Worm (Caenorhabditis elegans) whole organism, L3 larva: ENCODE results near the gene srh-170.

Source experiments
- ZK546.5 ChIP-seq: sonication (generic microtip); optimal IDR thresholded peaks from 2 replicates; lab custom pipeline; 2017; ENCODE audit warnings: missing biosample characterization, missing genetic modification characterization
- aly-2 ChIP-seq: fragments of 150-350 bp; optimal IDR thresholded peaks from 2 replicates; lab custom pipeline; 2014; ENCODE audit warnings: missing biosample characterization, missing genetic modification characterization
- ceh-16 ChIP-seq: sonication (generic microtip); optimal IDR thresholded peaks from 2 replicates; lab custom pipeline; 2017; ENCODE audit warnings: missing biosample characterization, missing genetic modification characterization
- ceh-28 ChIP-seq: fragments of 150-350 bp; optimal IDR thresholded peaks from 2 replicates; lab custom pipeline; 2014; ENCODE audit warnings: missing biosample characterization, missing genetic modification reagents, missing genetic modification characterization
- ceh-82 ChIP-seq: fragments of 150-350 bp; optimal IDR thresholded peaks from 2 replicates; lab custom pipeline; 2014; ENCODE audit warnings: missing biosample characterization, missing genetic modification characterization
- ceh-9 ChIP-seq: sonication (generic microtip); optimal IDR thresholded peaks from 2 replicates; lab custom pipeline; 2018; ENCODE audit warnings: missing biosample characterization, missing genetic modification characterization
- daf-12 ChIP-seq: fragments of 150-350 bp; optimal IDR thresholded peaks from 2 replicates; lab custom pipeline; 2014; ENCODE audit warnings: missing biosample characterization, missing genetic modification reagents, missing genetic modification characterization
- egl-27 ChIP-seq: sonication (generic microtip); optimal IDR thresholded peaks from 4 replicates; lab custom pipeline; 2017; ENCODE audit warnings: missing biosample characterization, missing genetic modification reagents, missing genetic modification characterization
- egl-5 ChIP-seq: fragments of 150-350 bp; optimal IDR thresholded peaks from 2 replicates; lab custom pipeline; 2017; ENCODE audit warnings: missing biosample characterization, missing genetic modification reagents, missing genetic modification characterization, inconsistent platforms
- elt-1 ChIP-seq: fragments of 150-350 bp; optimal IDR thresholded peaks from 2 replicates; lab custom pipeline; 2014; ENCODE audit warnings: missing biosample characterization, missing genetic modification characterization
- elt-2 ChIP-seq: sonication (generic microtip); optimal IDR thresholded peaks from 2 replicates; lab custom pipeline; 2016; ENCODE audit warnings: missing genetic modification reagents, mild to moderate bottlenecking, missing genetic modification characterization, missing compliant biosample characterization
- eor-1 ChIP-seq, 2 experiments: fragments of 150-350 bp; optimal IDR thresholded peaks; 2 replicates each; lab custom pipeline; 2014 to 2018; ENCODE audit warnings: missing biosample characterization in 2 of 2, missing genetic modification characterization in 2 of 2
- fkh-2 ChIP-seq: fragments of 150-350 bp; optimal IDR thresholded peaks from 2 replicates; lab custom pipeline; 2014; ENCODE audit warnings: missing biosample characterization, missing genetic modification reagents, missing genetic modification characterization
- lin-15B ChIP-seq: fragments of 150-350 bp; optimal IDR thresholded peaks from 2 replicates; lab custom pipeline; 2014; ENCODE audit warnings: missing biosample characterization, missing genetic modification characterization
- lin-39 ChIP-seq: fragments of 150-350 bp; optimal IDR thresholded peaks from 2 replicates; lab custom pipeline; 2018; ENCODE audit warnings: missing biosample characterization, missing genetic modification reagents, missing genetic modification characterization
- lsy-12 ChIP-seq: sonication (generic microtip); optimal IDR thresholded peaks from 2 replicates; lab custom pipeline; 2016; ENCODE audit warnings: mild to moderate bottlenecking, missing genetic modification characterization, missing compliant biosample characterization
- mdl-1 ChIP-seq: fragments of 150-350 bp; optimal IDR thresholded peaks from 2 replicates; lab custom pipeline; 2014; ENCODE audit warnings: missing biosample characterization, missing genetic modification characterization
- mml-1 ChIP-seq: fragments of 150-350 bp; sonication (generic microtip); optimal IDR thresholded peaks from 3 replicates; lab custom pipeline; 2014; ENCODE audit warnings: missing biosample characterization, missing genetic modification characterization
- nfya-1 ChIP-seq: sonication (generic microtip); optimal IDR thresholded peaks from 2 replicates; lab custom pipeline; 2017; ENCODE audit warnings: missing genetic modification characterization, mild to moderate bottlenecking, missing compliant biosample characterization, antibody characterized with exemption, moderate library complexity; ENCODE audit not compliant: insufficient read depth
- nhr-11 ChIP-seq: fragments of 150-350 bp; optimal IDR thresholded peaks from 2 replicates; lab custom pipeline; 2014; ENCODE audit warnings: missing biosample characterization, missing genetic modification characterization
- nhr-12 ChIP-seq: fragments of 150-350 bp; optimal IDR thresholded peaks from 2 replicates; lab custom pipeline; 2014; ENCODE audit warnings: missing biosample characterization, missing genetic modification characterization
- nhr-23 ChIP-seq: fragments of 150-350 bp; optimal IDR thresholded peaks from 2 replicates; lab custom pipeline; 2014; ENCODE audit warnings: missing biosample characterization, missing genetic modification reagents, missing genetic modification characterization
- nhr-237 ChIP-seq: fragments of 150-350 bp; optimal IDR thresholded peaks from 2 replicates; lab custom pipeline; 2014; ENCODE audit warnings: missing biosample characterization, missing genetic modification characterization
- nhr-25 ChIP-seq: sonication (generic microtip); optimal IDR thresholded peaks from 2 replicates; lab custom pipeline; 2017; ENCODE audit warnings: missing biosample characterization, missing genetic modification characterization
- nhr-28 ChIP-seq: fragments of 150-350 bp; optimal IDR thresholded peaks from 2 replicates; lab custom pipeline; 2014; ENCODE audit warnings: missing biosample characterization, missing genetic modification characterization
- nhr-43 ChIP-seq: sonication (generic microtip); optimal IDR thresholded peaks from 2 replicates; lab custom pipeline; 2016; ENCODE audit warnings: mild to moderate bottlenecking, missing genetic modification characterization, missing compliant biosample characterization; ENCODE audit not compliant: poor library complexity, severe bottlenecking
- nhr-67 ChIP-seq: fragments of 150-350 bp; optimal IDR thresholded peaks from 2 replicates; lab custom pipeline; 2014; ENCODE audit warnings: missing biosample characterization, missing genetic modification characterization
- nhr-76 ChIP-seq: fragments of 150-350 bp; sonication (generic microtip); optimal IDR thresholded peaks from 5 replicates; lab custom pipeline; 2014; ENCODE audit warnings: missing biosample characterization, missing genetic modification characterization
- nhr-77 ChIP-seq: fragments of 150-350 bp; optimal IDR thresholded peaks from 2 replicates; lab custom pipeline; 2014; ENCODE audit warnings: missing biosample characterization, missing genetic modification characterization
- pha-4 ChIP-seq: fragments of 150-350 bp; optimal IDR thresholded peaks from 2 replicates; lab custom pipeline; 2014; ENCODE audit warnings: missing biosample characterization, missing genetic modification reagents, missing genetic modification characterization
- pqm-1 ChIP-seq: fragments of 150-350 bp; optimal IDR thresholded peaks from 2 replicates; lab custom pipeline; 2017; ENCODE audit warnings: missing biosample characterization, missing genetic modification characterization, inconsistent platforms
- sea-2 ChIP-seq: fragments of 150-350 bp; sonication (generic microtip); optimal IDR thresholded peaks from 4 replicates; lab custom pipeline; 2014; ENCODE audit warnings: missing biosample characterization, missing genetic modification reagents, missing genetic modification characterization
- skn-1 ChIP-seq: fragments of 150-350 bp; optimal IDR thresholded peaks from 2 replicates; lab custom pipeline; 2014; ENCODE audit warnings: missing biosample characterization, missing genetic modification characterization
- snpc-4 ChIP-seq: fragments of 150-350 bp; optimal IDR thresholded peaks from 2 replicates; lab custom pipeline; 2014; ENCODE audit warnings: missing biosample characterization, missing genetic modification characterization
- tbx-2 ChIP-seq: sonication (generic microtip); optimal IDR thresholded peaks from 2 replicates; lab custom pipeline; 2016; ENCODE audit warnings: mild to moderate bottlenecking, missing genetic modification characterization, missing compliant biosample characterization
- unc-39 ChIP-seq: sonication (generic microtip); optimal IDR thresholded peaks from 4 replicates; lab custom pipeline; 2017; ENCODE audit warnings: missing biosample characterization, missing genetic modification characterization
- zag-1 ChIP-seq: fragments of 150-350 bp; optimal IDR thresholded peaks from 2 replicates; lab custom pipeline; 2014; ENCODE audit warnings: missing biosample characterization, missing genetic modification characterization
- ztf-4 ChIP-seq: fragments of 150-350 bp; optimal IDR thresholded peaks from 2 replicates; lab custom pipeline; 2014; ENCODE audit warnings: missing biosample characterization, missing genetic modification characterization

The srh-170 gene

DNA sequence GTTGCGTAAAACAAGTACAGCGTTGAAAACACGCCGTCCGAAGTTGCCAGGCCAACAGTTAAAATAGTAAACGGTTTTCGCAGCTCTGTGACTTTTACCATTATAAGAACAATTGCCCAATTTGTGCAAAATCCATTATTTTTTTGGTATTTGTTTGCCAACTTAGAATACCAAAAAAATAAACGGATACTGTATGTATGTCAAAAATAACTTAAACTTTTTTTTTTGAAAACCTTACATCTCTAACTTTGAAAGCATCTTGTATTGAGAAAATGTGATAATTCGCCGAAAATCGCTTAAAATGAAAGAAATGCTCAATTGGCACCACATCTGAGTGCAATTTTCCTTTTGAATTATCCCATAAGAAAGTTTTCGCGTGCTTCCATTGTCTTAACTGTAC is 10.1 kb upstream of the srh-170 start, which contains the start of gene fbxa-199:
Gene fbxa-199, minus strand, starts transcription at position 101 of the 400 bp plus-strand sequence.
- TF ChIP-seq nhr-67 = no peak
- no peak for TF ChIP-seq ZK546.5 (tag; lab: Kevin White, UChicago)
- TF ChIP-seq mml-1 (tag; lab: Kevin White, UChicago) = no peak
- no peak for TF ChIP-seq nhr-11 (tag; lab: Kevin White, UChicago)
- no peak for TF ChIP-seq daf-12 (tag; lab: Kevin White, UChicago)
- TF ChIP-seq ceh-16 (tag; lab: Kevin White, UChicago) = no peak
- no peak for TF ChIP-seq nhr-77 (tag; lab: Kevin White, UChicago)
- no peak for TF ChIP-seq tbx-2
- TF ChIP-seq ceh-9 (tag; lab: Kevin White, UChicago) = no peak
- TF ChIP-seq nhr-43 (tag; lab: Kevin White, UChicago) = no peak
- TF ChIP-seq egl-27 (tag; lab: Kevin White, UChicago) = no peak
- no peak for TF ChIP-seq nhr-12
- TF ChIP-seq fkh-2 (tag; lab: Kevin White, UChicago) = no peak
- no peak for TF ChIP-seq mdl-1
- TF ChIP-seq elt-1 (tag; lab: Kevin White, UChicago) = no peak
- TF ChIP-seq aly-2 (tag; lab: Kevin White, UChicago) = no peak
- TF ChIP-seq nhr-28 (tag; lab: Kevin White, UChicago) = no peak

DNA sequence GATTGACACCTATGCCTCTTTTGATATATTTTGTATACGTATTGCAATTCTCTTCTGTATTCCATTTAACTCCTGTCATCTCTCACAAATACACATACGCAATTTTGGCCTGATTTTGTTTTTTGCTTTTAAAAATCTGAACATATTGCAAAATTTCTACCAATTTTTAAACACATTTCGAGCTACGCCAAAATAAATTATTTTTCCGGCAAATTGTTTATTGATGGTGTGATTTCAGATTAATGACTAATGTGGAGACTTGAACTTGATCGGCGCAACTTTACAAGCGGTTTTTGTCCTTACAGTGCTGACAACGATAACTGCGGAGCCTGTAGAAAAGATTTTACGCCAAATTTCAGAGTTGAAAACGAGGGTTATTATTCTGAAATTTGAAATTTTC is 8.5 kb upstream of the srh-170 start:
- TF ChIP-seq nhr-76 (tag; lab: Kevin White, UChicago) = no peak
- TF ChIP-seq nhr-67 = no peak
- TF ChIP-seq egl-27 (tag; lab: Kevin White, UChicago) = no peak
- TF ChIP-seq skn-1 (tag; lab: Kevin White, UChicago) = no peak
- TF ChIP-seq nhr-25 (tag; lab: Kevin White, UChicago) = no peak
- no peak for TF ChIP-seq ceh-28 (tag; lab: Kevin White, UChicago)
- TF ChIP-seq eor-1 (tag; optimal IDR thresholded peaks at IDR 0.05; lab: Kevin White, UChicago) = no peak
- no peak for TF ChIP-seq nhr-12
- TF ChIP-seq pha-4 (tag; lab: Kevin White, UChicago) = no peak
- TF ChIP-seq egl-5 (tag; lab: Kevin White, UChicago) = no peak
- no peak for TF ChIP-seq nfya-1 (tag; lab: Kevin White, UChicago)
- no peak for TF ChIP-seq mdl-1
- no peak for TF ChIP-seq elt-1 (tag; lab: Kevin White, UChicago)
- no peak for TF ChIP-seq elt-2 (tag; lab: Kevin White, UChicago)
- TF ChIP-seq nhr-237 = no peak
- no peak for TF ChIP-seq sea-2 (GFP tag; lab: Kevin White, UChicago)
- TF ChIP-seq unc-39 = no peak
- no peak for TF ChIP-seq nhr-43 (tag; lab: Kevin White, UChicago)
- TF ChIP-seq ztf-4 (tag; lab: Kevin White, UChicago) = no peak
- TF ChIP-seq daf-12 (tag; lab: Kevin White, UChicago) = no peak

DNA sequence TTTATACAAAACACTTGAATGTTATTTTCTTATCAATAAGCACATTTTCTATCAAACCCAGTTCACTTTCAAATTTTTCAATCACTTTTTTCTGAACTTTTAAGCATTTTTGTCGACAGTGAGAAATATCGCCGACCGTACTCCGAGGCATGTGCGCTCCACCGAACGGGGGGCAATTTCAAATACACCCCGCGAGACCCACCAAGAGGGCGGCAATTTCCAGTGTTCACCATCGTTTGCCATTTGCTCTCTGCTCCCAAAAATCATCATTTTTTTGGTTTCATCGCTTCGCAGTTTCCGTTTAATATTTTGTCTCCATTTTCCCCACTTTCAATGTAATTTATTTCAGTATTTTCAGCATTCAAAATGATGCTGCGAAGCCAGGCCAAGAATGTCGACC is 6.7 kb upstream of the srh-170 start, which contains the start of gene cyb-3:
Gene cyb-3, plus strand, starts transcription at position 350 of the 400 bp plus-strand sequence.
- TF ChIP-seq zag-1 (tag; lab: Kevin White, UChicago) (no peak), sea-2 (GFP tag; lab: Kevin White, UChicago) (no peak), elt-1 (tag; lab: Kevin White, UChicago) (no peak), pqm-1 (tag; lab: Kevin White, UChicago) (no peak), mml-1 (tag; lab: Kevin White, UChicago) (no peak), nhr-23 (no peak), elt-2 (tag; lab: Kevin White, UChicago) (no peak), nhr-28 (tag; lab: Kevin White, UChicago) (no peak)

DNA sequence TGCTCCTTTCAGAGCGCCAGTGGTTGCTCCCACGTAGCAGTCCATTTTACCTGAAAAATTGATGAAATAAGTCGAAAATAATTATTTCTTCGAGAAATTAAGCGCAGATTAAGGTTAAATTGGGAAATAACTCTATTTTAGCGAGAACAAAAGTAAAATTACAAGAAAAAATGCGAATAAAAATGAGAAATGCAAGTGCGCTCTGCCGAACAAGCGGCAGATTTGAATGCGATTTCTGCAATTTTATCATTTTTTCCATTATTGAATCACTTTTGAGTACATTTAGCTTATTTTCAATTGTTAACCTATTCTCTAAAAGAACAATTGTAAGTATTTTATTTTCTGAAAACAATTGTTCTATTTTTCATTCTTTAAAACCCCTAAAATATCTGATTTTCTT is 6.2 kb upstream of the srh-170 start, which contains the start of gene T06E6.1:
Gene T06E6.1, minus strand, starts transcription at position 56 of the 400 bp plus-strand sequence.
- TF ChIP-seq egl-5 (tag; lab: Kevin White, UChicago) (no peak), ceh-82 (tag; lab: Kevin White, UChicago) (no peak), nhr-28 (tag; lab: Kevin White, UChicago) (no peak), pha-4 (tag; lab: Kevin White, UChicago) (peak; percentile 6), nhr-237 (no peak), ZK546.5 (tag; lab: Kevin White, UChicago) (no peak), nhr-77 (tag; lab: Kevin White, UChicago) (no peak), tbx-2 (no peak), aly-2 (tag; lab: Kevin White, UChicago) (no peak), snpc-4 (tag; lab: Kevin White, UChicago) (no peak), nhr-25 (tag; lab: Kevin White, UChicago) (no peak), nhr-23 (no peak), lin-39 (tag; lab: Kevin White, UChicago) (no peak), lin-15B (peak; percentile 41), unc-39 (no peak), eor-1 (tag; optimal IDR thresholded peaks at IDR 0.05; lab: Kevin White, UChicago) (no peak), nhr-67 (no peak), lsy-12 (tag; lab: Kevin White, UChicago) (no peak), elt-2 (tag; lab: Kevin White, UChicago) (peak; percentile 4)
